Worm (Caenorhabditis elegans): ENCODE measurements around the gene nspc-17.

DNA sequence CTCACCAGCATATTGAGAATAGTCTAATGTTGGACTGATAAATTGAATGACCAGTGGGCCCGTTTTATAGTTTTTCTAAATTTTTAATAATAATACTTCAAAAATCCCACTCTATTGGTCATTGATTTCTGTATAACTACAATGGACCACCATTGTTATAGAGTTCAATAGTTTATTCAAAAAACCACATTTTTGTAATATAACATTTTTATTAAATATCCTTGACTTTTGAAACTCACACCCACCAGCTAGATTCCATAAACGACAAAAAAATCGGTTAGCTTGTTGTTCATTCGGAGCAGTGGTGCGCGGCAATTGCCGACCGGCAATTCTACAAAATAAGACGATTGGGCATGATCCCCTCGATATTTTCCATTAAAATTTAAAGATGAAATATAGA is 2.6 kb upstream of the nspc-17 start, which contains the start of gene nspc-18:
- no peak for TF ChIP-seq aly-2 (tag; optimal IDR thresholded peaks at IDR 0.05)
- TF ChIP-seq tlp-1 (tag; optimal IDR thresholded peaks at IDR 0.05), result no peak
- TF ChIP-seq ceh-63 (GFP tag; optimal IDR thresholded peaks at IDR 0.05), result no peak
- TF ChIP-seq fos-1 (tag; optimal IDR thresholded peaks at IDR 0.05), result no peak
- TF ChIP-seq nhr-76 (tag; optimal IDR thresholded peaks at IDR 0.05), result no peak
- no peak for TF ChIP-seq lin-35 (GFP tag; optimal IDR thresholded peaks at IDR 0.05)

All from whole organism, L1 larva.